Worm (Caenorhabditis elegans) whole organism, late embryonic: ENCODE measurements around the gene famp-1.

Experiments
- ama-1 ChIP-seq: fragments of 150-350 bp; optimal IDR thresholded peaks from 2 replicates; lab custom pipeline; 2014
- ceh-19 ChIP-seq: fragments of 200-800 bp; sonication (Bioruptor generic); optimal IDR thresholded peaks from 2 replicates; lab custom pipeline; 2018; ENCODE audit warnings: mild to moderate bottlenecking, missing genetic modification characterization, missing compliant biosample characterization
- ceh-22 ChIP-seq: sonication (generic microtip); optimal IDR thresholded peaks from 2 replicates; lab custom pipeline; 2017; ENCODE audit warnings: missing biosample characterization, missing genetic modification characterization
- elt-2 ChIP-seq: sonication (generic microtip); optimal IDR thresholded peaks from 2 replicates; lab custom pipeline; 2016; ENCODE audit warnings: missing genetic modification reagents, missing genetic modification characterization, missing compliant biosample characterization
- elt-4 ChIP-seq: sonication (generic microtip); optimal IDR thresholded peaks from 2 replicates; lab custom pipeline; 2016; ENCODE audit warnings: missing genetic modification characterization, missing compliant biosample characterization
- eyg-1 ChIP-seq: sonication (generic microtip); optimal IDR thresholded peaks from 2 replicates; lab custom pipeline; 2016; ENCODE audit warnings: missing genotype, missing genetic modification characterization, missing compliant biosample characterization
- lim-6 ChIP-seq: sonication (generic microtip); optimal IDR thresholded peaks from 2 replicates; lab custom pipeline; 2016; ENCODE audit warnings: missing genetic modification characterization, missing compliant biosample characterization
- lin-11 ChIP-seq: fragments of 200-800 bp; sonication (Bioruptor generic); optimal IDR thresholded peaks from 2 replicates; lab custom pipeline; 2018; ENCODE audit warnings: mild to moderate bottlenecking, missing genetic modification characterization, missing compliant biosample characterization
- nfya-1 ChIP-seq: sonication (generic microtip); optimal IDR thresholded peaks from 2 replicates; lab custom pipeline; 2017; ENCODE audit warnings: missing genetic modification characterization, mild to moderate bottlenecking, missing compliant biosample characterization, antibody characterized with exemption, moderate library complexity
- odd-2 ChIP-seq: sonication (generic microtip); optimal IDR thresholded peaks from 2 replicates; lab custom pipeline; 2017; ENCODE audit warnings: antibody characterized with exemption, mild to moderate bottlenecking, missing genetic modification characterization, missing compliant biosample characterization
- pha-4 ChIP-seq: fragments of 150-350 bp; optimal IDR thresholded peaks from 2 replicates; lab custom pipeline; 2018; ENCODE audit warnings: missing biosample characterization, missing genetic modification reagents, missing genetic modification characterization
- sdc-2 ChIP-seq: sonication (generic microtip); optimal IDR thresholded peaks from 2 replicates; lab custom pipeline; 2016; ENCODE audit warnings: missing genotype, missing genetic modification characterization, missing compliant biosample characterization

DNA sequence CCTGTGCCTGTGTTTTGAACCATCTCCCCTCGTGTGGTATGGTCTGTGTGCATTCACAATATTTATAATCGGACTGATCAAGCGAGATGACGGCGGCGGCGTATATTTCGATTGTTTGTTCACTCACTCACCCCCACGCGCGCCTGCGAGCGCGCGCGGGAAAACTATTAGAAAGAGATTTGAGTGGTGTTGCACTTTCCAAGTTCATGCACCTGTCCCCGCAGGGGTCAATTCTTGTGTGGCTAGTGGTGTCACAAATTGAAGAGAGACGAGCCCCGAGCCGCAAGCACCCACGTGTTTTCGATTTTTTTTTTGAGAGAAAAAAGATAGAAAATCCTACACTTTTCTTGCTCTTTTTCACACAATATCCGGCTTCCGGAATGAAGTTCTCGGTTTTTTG is 46.2 kb downstream of the famp-1 start:
- TF ChIP-seq eyg-1 (tag; lab: Kevin White, UChicago) (no peak), elt-4 (tag; lab: Kevin White, UChicago) (no peak), odd-2 (tag; lab: Kevin White, UChicago) (no peak), elt-2 (no peak), sdc-2 (no peak), nfya-1 (tag; lab: Kevin White, UChicago) (no peak), ama-1 (lab: Kevin White, UChicago) (no peak), pha-4 (tag; lab: Kevin White, UChicago) (no peak), ceh-19 (GFP tag; lab: Kevin White, UChicago) (no peak), lin-11 (tag; lab: Kevin White, UChicago) (no peak), ceh-22 (tag; lab: Kevin White, UChicago) (no peak), lim-6 (tag; lab: Kevin White, UChicago) (no peak)
